Worm (Caenorhabditis elegans) whole organism, young adult: ENCODE data around the gene ptr-19.

Source experiments
- F55B11.4 ChIP-seq: sonication (generic microtip); optimal IDR thresholded peaks from 2 replicates; lab custom pipeline; 2016; ENCODE audit warnings: missing compliant biosample characterization, missing genetic modification characterization, borderline replicate concordance; ENCODE audit not compliant: insufficient read depth
- F57C9.4 ChIP-seq: sonication (generic microtip); optimal IDR thresholded peaks from 2 replicates; lab custom pipeline; 2017; ENCODE audit warnings: mild to moderate bottlenecking, missing genetic modification characterization, missing compliant biosample characterization
- snpc-1.1 ChIP-seq: sonication (generic microtip); optimal IDR thresholded peaks from 2 replicates; lab custom pipeline; 2017; ENCODE audit warnings: missing genetic modification characterization, mild to moderate bottlenecking, missing compliant biosample characterization, antibody characterized with exemption, moderate library complexity, missing genotype, missing genetic modification reagents; ENCODE audit not compliant: insufficient read depth

DNA sequence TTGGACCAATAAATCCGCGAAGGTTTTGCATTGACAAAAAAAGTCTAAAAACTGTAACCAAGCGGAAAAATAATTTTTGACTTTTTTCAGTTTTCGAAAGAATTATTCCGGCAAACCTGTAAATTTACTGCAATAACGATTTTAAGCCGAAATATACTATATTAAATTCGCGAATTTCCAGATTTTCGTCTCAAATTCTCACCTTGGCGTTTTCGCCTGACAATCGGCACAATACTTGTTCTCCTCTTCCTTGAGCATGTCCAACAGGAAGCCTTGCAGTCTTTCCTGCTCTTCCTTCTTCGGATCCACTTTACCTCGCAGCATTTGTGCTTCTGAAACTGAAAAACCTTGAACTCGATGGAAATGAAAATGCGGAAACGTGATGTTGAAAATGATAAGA, 42.2 kb upstream of the ptr-19 start, which contains the start of gene smap-1:
- TF ChIP-seq F57C9.4, result no peak
- no peak for TF ChIP-seq F55B11.4
- TF ChIP-seq snpc-1.1 (tag; lab: Kevin White, UChicago), result no peak
